Worm (Caenorhabditis elegans) whole organism, L4 larva: ENCODE measurements around the gene sip-1.

ENCODE experiments used
- F10B5.3 ChIP-seq: sonication (generic microtip); optimal IDR thresholded peaks from 2 replicates; lab custom pipeline; 2016; ENCODE audit warnings: mild to moderate bottlenecking, missing genetic modification characterization, missing compliant biosample characterization
- F26F4.8 ChIP-seq: fragments of 200-800 bp; sonication (Bioruptor generic); conservative IDR thresholded peaks from 2 replicates; pipeline ENCODE4 v1.3.6; 2022; ENCODE audit warnings: missing genetic modification characterization, missing compliant biosample characterization
- F37D6.2 ChIP-seq: sonication (generic microtip); optimal IDR thresholded peaks from 2 replicates; lab custom pipeline; 2016; ENCODE audit warnings: mild to moderate bottlenecking, missing genetic modification characterization, missing compliant biosample characterization
- T26A8.4 ChIP-seq: fragments of 200-800 bp; sonication (Bioruptor generic); IDR thresholded peaks from 2 replicates; pipeline ENCODE4 v1.3.6; 2022; ENCODE audit warnings: missing genetic modification characterization, missing compliant biosample characterization
- Y48G9A.11 ChIP-seq: fragments of 200-800 bp; sonication (Bioruptor generic); IDR thresholded peaks from 2 replicates; pipeline ENCODE4 v1.3.6; 2022; ENCODE audit warnings: missing genetic modification reagents, missing genetic modification characterization, missing compliant biosample characterization
- ZK337.2 ChIP-seq: fragments of 200-800 bp; sonication (Bioruptor generic); IDR thresholded peaks from 2 replicates; pipeline ENCODE4 v1.3.6; 2022; ENCODE audit warnings: missing genetic modification reagents, missing genetic modification characterization, missing compliant biosample characterization
- aha-1 ChIP-seq: fragments of 150-350 bp; peaks from one replicate; lab custom pipeline; 2014; ENCODE audit warnings: missing biosample characterization, missing genetic modification characterization
- ceh-20 ChIP-seq: fragments of 200-800 bp; sonication (Bioruptor generic); IDR thresholded peaks from 2 replicates; pipeline ENCODE4 v1.3.6; 2022; ENCODE audit warnings: missing genetic modification reagents, missing genetic modification characterization, missing compliant biosample characterization
- ceh-44 ChIP-seq: fragments of 200-800 bp; sonication (Bioruptor generic); IDR thresholded peaks from 2 replicates; pipeline ENCODE4 v1.3.6; 2022; ENCODE audit warnings: missing genetic modification reagents, missing genetic modification characterization, missing compliant biosample characterization
- ceh-82 ChIP-seq: sonication (generic microtip); optimal IDR thresholded peaks from 2 replicates; lab custom pipeline; 2017; ENCODE audit warnings: missing biosample characterization, missing genetic modification characterization
- ces-1 ChIP-seq: fragments of 150-350 bp; sonication (generic microtip); optimal IDR thresholded peaks from 4 replicates; lab custom pipeline; 2014; ENCODE audit warnings: missing biosample characterization, missing genetic modification reagents, missing genetic modification characterization
- cey-2 ChIP-seq: sonication (generic microtip); optimal IDR thresholded peaks from 3 replicates; lab custom pipeline; 2017; ENCODE audit warnings: missing genetic modification characterization, mild to moderate bottlenecking, missing compliant biosample characterization, antibody characterized with exemption, borderline replicate concordance; ENCODE audit not compliant: insufficient read depth
- daf-16 ChIP-seq, 3 experiments: sonication (generic microtip); optimal IDR thresholded peaks; 2 replicates each; lab custom pipeline; 2016 to 2017; ENCODE audit warnings: missing genetic modification characterization in 3 of 3, missing genetic modification reagents in 3 of 3, mild to moderate bottlenecking in 2 of 3, missing compliant biosample characterization in 2 of 3, missing biosample characterization in 1 of 3, moderate library complexity in 1 of 3
- daf-8 ChIP-seq: fragments of 200-800 bp; sonication (Bioruptor generic); IDR thresholded peaks from 2 replicates; pipeline ENCODE4 v1.3.6; 2022; ENCODE audit warnings: missing genetic modification characterization, missing compliant biosample characterization
- dmd-6 ChIP-seq: fragments of 200-800 bp; sonication (Bioruptor generic); IDR thresholded peaks from 2 replicates; pipeline ENCODE4 v1.3.6; 2022; ENCODE audit warnings: missing genetic modification reagents, missing genetic modification characterization, missing compliant biosample characterization
- dmd-9 ChIP-seq: fragments of 200-800 bp; sonication (Bioruptor generic); IDR thresholded peaks from 2 replicates; pipeline ENCODE4 v1.3.6; 2022; ENCODE audit warnings: missing genetic modification reagents, missing genetic modification characterization, missing compliant biosample characterization
- dpl-1 ChIP-seq: fragments of 150-350 bp; optimal IDR thresholded peaks from 2 replicates; lab custom pipeline; 2014; ENCODE audit warnings: missing biosample characterization, missing genetic modification reagents, missing genetic modification characterization
- duxl-1 ChIP-seq: sonication (generic microtip); optimal IDR thresholded peaks from 2 replicates; lab custom pipeline; 2016; ENCODE audit warnings: mild to moderate bottlenecking, missing genetic modification characterization, moderate library complexity, missing compliant biosample characterization; ENCODE audit not compliant: poor library complexity
- egl-43 ChIP-seq: fragments of 200-800 bp; sonication (Bioruptor generic); IDR thresholded peaks from 2 replicates; pipeline ENCODE4 v1.3.6; 2022; ENCODE audit warnings: missing genetic modification reagents, missing genetic modification characterization, missing compliant biosample characterization
- fkh-10 ChIP-seq: fragments of 150-350 bp; optimal IDR thresholded peaks from 2 replicates; lab custom pipeline; 2014; ENCODE audit warnings: missing biosample characterization, missing genetic modification reagents, missing genetic modification characterization
- fos-1 ChIP-seq: fragments of 150-350 bp; optimal IDR thresholded peaks from 2 replicates; lab custom pipeline; 2014; ENCODE audit warnings: missing biosample characterization, missing genetic modification characterization
- hlh-11 ChIP-seq: fragments of 200-800 bp; sonication (Bioruptor generic); optimal IDR thresholded peaks from 2 replicates; lab custom pipeline; 2018; ENCODE audit warnings: mild to moderate bottlenecking, missing genetic modification characterization, missing compliant biosample characterization
- hlh-30 ChIP-seq: sonication (generic microtip); optimal IDR thresholded peaks from 2 replicates; lab custom pipeline; 2017; ENCODE audit warnings: antibody characterized with exemption, mild to moderate bottlenecking, missing genetic modification characterization, missing compliant biosample characterization; ENCODE audit not compliant: insufficient read depth
- hmg-1.1 ChIP-seq: fragments of 200-800 bp; sonication (Bioruptor generic); IDR thresholded peaks from 2 replicates; pipeline ENCODE4 v1.3.6; 2022; ENCODE audit warnings: missing genetic modification reagents, missing genetic modification characterization, missing compliant biosample characterization
- jun-1 ChIP-seq: fragments of 150-350 bp; optimal IDR thresholded peaks from 2 replicates; lab custom pipeline; 2014; ENCODE audit warnings: missing biosample characterization, missing genetic modification reagents, missing genetic modification characterization
- lin-13 ChIP-seq: fragments of 150-350 bp; optimal IDR thresholded peaks from 2 replicates; lab custom pipeline; 2014; ENCODE audit warnings: missing biosample characterization, missing genetic modification reagents, missing genetic modification characterization
- lin-38 ChIP-seq: fragments of 200-800 bp; sonication (Bioruptor generic); IDR thresholded peaks from 2 replicates; pipeline ENCODE4 v1.3.6; 2022; ENCODE audit warnings: missing genetic modification reagents, missing genetic modification characterization, missing compliant biosample characterization
- lir-3 ChIP-seq: sonication (generic microtip); optimal IDR thresholded peaks from 2 replicates; lab custom pipeline; 2016; ENCODE audit warnings: mild to moderate bottlenecking, missing genetic modification characterization, missing compliant biosample characterization
- lsy-2 ChIP-seq, 2 experiments: fragments of 150-350 bp in 1 of 2; sonication (generic microtip) in 1 of 2; optimal IDR thresholded peaks; 2 replicates each; lab custom pipeline; 2014 to 2017; ENCODE audit warnings: missing biosample characterization in 2 of 2, missing genetic modification characterization in 2 of 2
- madf-9 ChIP-seq: fragments of 200-800 bp; sonication (Bioruptor generic); conservative IDR thresholded peaks from 2 replicates; pipeline ENCODE4 v1.3.6; 2022; ENCODE audit warnings: missing genetic modification reagents, missing genetic modification characterization, missing compliant biosample characterization
- mes-2 ChIP-seq: sonication (generic microtip); optimal IDR thresholded peaks from 2 replicates; lab custom pipeline; 2016; ENCODE audit warnings: missing genotype, mild to moderate bottlenecking, missing genetic modification characterization, missing compliant biosample characterization; ENCODE audit not compliant: poor library complexity, severe bottlenecking
- mxl-2 ChIP-seq: fragments of 200-800 bp; sonication (Bioruptor generic); conservative IDR thresholded peaks from 2 replicates; pipeline ENCODE4 v1.3.6; 2022; ENCODE audit warnings: missing genetic modification reagents, missing genetic modification characterization, missing compliant biosample characterization
- mxl-3 ChIP-seq: fragments of 200-800 bp; sonication (Bioruptor generic); optimal IDR thresholded peaks from 2 replicates; lab custom pipeline; 2018; ENCODE audit warnings: mild to moderate bottlenecking, missing genetic modification characterization, missing compliant biosample characterization
- nhr-11 ChIP-seq: fragments of 150-350 bp; optimal IDR thresholded peaks from 2 replicates; lab custom pipeline; 2014; ENCODE audit warnings: missing biosample characterization, missing genetic modification characterization
- nhr-25 ChIP-seq: sonication (generic microtip); optimal IDR thresholded peaks from 2 replicates; lab custom pipeline; 2017; ENCODE audit warnings: missing genetic modification characterization, mild to moderate bottlenecking, missing compliant biosample characterization, antibody characterized with exemption, moderate library complexity, borderline replicate concordance; ENCODE audit not compliant: insufficient read depth
- nhr-42 ChIP-seq: fragments of 200-800 bp; sonication (Bioruptor generic); IDR thresholded peaks from 2 replicates; pipeline ENCODE4 v1.3.6; 2022; ENCODE audit warnings: missing genetic modification characterization, missing compliant biosample characterization
- nhr-6 ChIP-seq: fragments of 150-350 bp; optimal IDR thresholded peaks from 2 replicates; lab custom pipeline; 2014; ENCODE audit warnings: missing biosample characterization, missing genetic modification characterization
- pha-4 ChIP-seq, 2 experiments: fragments of 150-350 bp in 1 of 2; fragments of 200-800 bp in 1 of 2; sonication (Bioruptor generic) in 1 of 2; IDR thresholded peaks in 1 of 2; optimal IDR thresholded peaks in 1 of 2; 2 replicates each; pipeline versions ENCODE4 v1.3.6 to Lab custom; 2014 to 2022; ENCODE audit warnings: missing genetic modification characterization in 2 of 2, missing genetic modification reagents in 2 of 2, missing biosample characterization in 1 of 2, missing compliant biosample characterization in 1 of 2
- php-3 ChIP-seq: fragments of 200-800 bp; sonication (Bioruptor generic); IDR thresholded peaks from 2 replicates; pipeline ENCODE4 v1.3.6; 2022; ENCODE audit warnings: missing genetic modification reagents, missing genetic modification characterization, missing compliant biosample characterization
- rbr-2 ChIP-seq: sonication (generic microtip); optimal IDR thresholded peaks from 2 replicates; lab custom pipeline; 2016; ENCODE audit warnings: missing genotype, missing genetic modification characterization, missing compliant biosample characterization
- saeg-2 ChIP-seq: fragments of 200-800 bp; sonication (Bioruptor generic); IDR thresholded peaks from 2 replicates; pipeline ENCODE4 v1.3.6; 2022; ENCODE audit warnings: missing genetic modification reagents, missing genetic modification characterization, missing compliant biosample characterization
- unc-130 ChIP-seq: sonication (generic microtip); optimal IDR thresholded peaks from 2 replicates; lab custom pipeline; 2016; ENCODE audit warnings: missing genetic modification reagents, missing genetic modification characterization, missing compliant biosample characterization
- vab-7 ChIP-seq: fragments of 200-800 bp; sonication (Bioruptor generic); IDR thresholded peaks from 2 replicates; pipeline ENCODE4 v1.3.6; 2022; ENCODE audit warnings: missing genetic modification reagents, missing genetic modification characterization, missing compliant biosample characterization
- ztf-11 ChIP-seq: fragments of 150-350 bp; optimal IDR thresholded peaks from 2 replicates; lab custom pipeline; 2014; ENCODE audit warnings: missing biosample characterization, missing genetic modification characterization

Gene sip-1

DNA sequence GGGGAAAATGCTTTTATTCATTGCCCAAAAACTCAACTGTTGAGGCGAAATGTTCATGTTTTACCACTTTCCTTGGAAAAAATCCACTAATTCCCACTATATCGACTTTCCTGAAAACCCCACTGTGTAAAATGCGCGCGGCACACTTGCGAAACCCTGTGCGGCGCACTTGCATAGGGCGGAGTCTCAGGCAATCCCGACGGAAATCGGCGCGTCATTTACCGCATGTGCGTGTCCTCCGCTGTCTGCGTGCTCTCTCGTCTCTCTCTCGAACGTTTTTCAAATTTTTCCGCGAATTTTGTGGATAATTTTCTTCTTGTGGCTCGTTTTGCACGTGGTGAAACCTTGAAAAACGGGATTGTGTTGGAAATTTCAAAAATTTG, 45.4 kb downstream of the sip-1 start, which contains the start of gene atx-2 (continued):
- TF ChIP-seq ztf-11 (tag; lab: Kevin White, UChicago) (no peak), nhr-42 (GFP tag; lab: Robert Waterston, UW) (peak; percentile 88), mxl-2 (GFP tag; lab: Robert Waterston, UW) (peak; percentile 41; the same call in 1 of the 2 replicates), ceh-82 (tag; lab: Kevin White, UChicago) (no peak), cey-2 (tag; lab: Kevin White, UChicago) (no peak), T26A8.4 (GFP tag; lab: Robert Waterston, UW) (peak; percentile 91), hlh-30 (tag; lab: Kevin White, UChicago) (peak; percentile 87), mes-2 (peak; percentile 97), F10B5.3 (tag; lab: Kevin White, UChicago) (peak; percentile 65), egl-43 (GFP tag; lab: Robert Waterston, UW) (peak; percentile 98)

DNA sequence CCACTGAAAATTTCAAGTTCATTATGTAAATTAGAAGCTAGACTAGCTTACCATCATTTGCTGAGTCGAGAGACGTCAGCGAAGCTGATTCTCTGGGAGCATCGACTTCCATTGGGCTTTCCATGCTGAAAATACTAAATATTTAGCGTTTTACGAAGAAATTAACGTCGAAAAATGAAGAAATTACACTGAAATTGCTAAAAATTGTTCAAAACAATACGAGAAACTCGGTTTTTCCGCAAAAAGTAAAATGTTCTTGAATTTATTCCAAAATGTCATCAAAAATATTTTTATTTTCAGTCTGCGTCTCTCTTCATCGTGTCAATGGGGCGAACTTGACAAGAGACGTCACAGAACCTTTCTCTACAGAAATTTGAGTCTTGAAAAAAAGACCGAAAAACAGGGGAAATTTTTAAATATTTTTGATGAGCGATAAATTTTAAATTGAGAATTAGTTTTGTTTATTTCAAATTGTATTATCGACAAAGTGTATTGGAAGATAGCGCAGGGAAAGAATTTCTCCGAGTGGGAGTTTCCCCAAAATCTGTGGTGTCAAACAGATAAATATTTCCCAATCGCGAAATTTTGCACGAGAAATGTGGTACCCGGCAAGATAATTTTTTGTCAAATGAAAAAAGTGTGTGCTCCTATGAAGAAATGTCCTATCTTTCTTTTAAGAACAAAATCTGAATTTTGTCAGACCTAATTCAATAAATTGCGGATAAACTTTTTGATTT, 46.0 kb downstream of the sip-1 start, which contains the start of gene ecps-1:
Gene ecps-1 (minus strand): TSS at position 125 of the 737 bp plus-strand sequence.
- TF ChIP-seq mes-2 (peak; percentile 98), F26F4.8 (GFP tag; lab: Robert Waterston, UW) (no peak), nhr-42 (GFP tag; lab: Robert Waterston, UW) (peak; percentile 78), lir-3 (tag; lab: Kevin White, UChicago) (peak; percentile 21), aha-1 (tag; lab: Kevin White, UChicago) (peak; percentile 94), lin-13 (GFP tag; lab: Kevin White, UChicago) (no peak), php-3 (GFP tag; lab: Robert Waterston, UW) (0 out of 2 replicates have a peak, but pooled peaks have one; percentile 32), fos-1 (tag; lab: Kevin White, UChicago) (peak; percentile 12), hlh-11 (tag; lab: Kevin White, UChicago) (peak; percentile 70), nhr-25 (tag; lab: Kevin White, UChicago) (peak; percentile 28), ceh-44 (GFP tag; lab: Robert Waterston, UW) (peak; percentile 80; the same call in 1 of the 2 replicates), ceh-82 (tag; lab: Kevin White, UChicago) (no peak), jun-1 (peak; percentile 56), rbr-2 (tag; lab: Kevin White, UChicago) (peak; percentile 60), ZK337.2 (GFP tag; lab: Robert Waterston, UW) (peak; percentile 77), hmg-1.1 (GFP tag; lab: Robert Waterston, UW) (peak; percentile 75), madf-9 (GFP tag; lab: Robert Waterston, UW) (peak; percentile 85), unc-130 (GFP tag; lab: Kevin White, UChicago) (peak; percentile 94), nhr-6 (tag; lab: Kevin White, UChicago) (peak; percentile 79), dpl-1 (peak; percentile 81), fkh-10 (peak; percentile 26), lin-38 (GFP tag; lab: Robert Waterston, UW) (peak; percentile 99), daf-16 (GFP tag; optimal IDR thresholded peaks at IDR 0.05; lab: Kevin White, UChicago) (no peak), daf-16 (tag; optimal IDR thresholded peaks at IDR 0.05; lab: Kevin White, UChicago) (peak; percentile 53), dmd-6 (GFP tag; lab: Robert Waterston, UW) (peak; percentile 79), ces-1 (GFP tag; lab: Kevin White, UChicago) (peak; percentile 7), pha-4 (GFP tag; IDR thresholded peaks at IDR 0.05; lab: Robert Waterston, UW) (0 out of 2 replicates have a peak, but pooled peaks have one; percentile 74), pha-4 (tag; optimal IDR thresholded peaks at IDR 0.05; lab: Kevin White, UChicago) (peak; percentile 79), ceh-20 (GFP tag; lab: Robert Waterston, UW) (peak; percentile 70; the same call in 1 of the 2 replicates), duxl-1 (tag; lab: Kevin White, UChicago) (peak; percentile 80), lsy-2 (tag; optimal IDR thresholded peaks at IDR 0.05; lab: Kevin White, UChicago) (peak; percentile 55 to 94), F37D6.2 (peak; percentile 24), nhr-11 (tag; lab: Kevin White, UChicago) (peak; percentile 61), mxl-3 (GFP tag; lab: Kevin White, UChicago) (peak; percentile 74), saeg-2 (GFP tag; lab: Robert Waterston, UW) (no peak), vab-7 (GFP tag; lab: Robert Waterston, UW) (peak; percentile 82), T26A8.4 (GFP tag; lab: Robert Waterston, UW) (peak; percentile 60), Y48G9A.11 (GFP tag; lab: Robert Waterston, UW) (peak; percentile 78), daf-8 (GFP tag; lab: Robert Waterston, UW) (no peak), dmd-9 (peak; percentile 86)
